Fruit fly (Drosophila melanogaster) Kc167 (cell line): ENCODE data around the gene Uev1A.

Experiments
- Myc ChIP-seq: fragments of >200 bp; optimal IDR thresholded peaks from 2 replicates; lab custom pipeline; 2017; ENCODE audit warnings: missing external identifiers
- Sin3A ChIP-seq: fragments of >200 bp; optimal IDR thresholded peaks from 2 replicates; lab custom pipeline; 2018; ENCODE audit warnings: missing external identifiers
- h ChIP-seq: fragments of >200 bp; optimal IDR thresholded peaks from 3 replicates; lab custom pipeline; 2018; ENCODE audit warnings: missing external identifiers
- insv ChIP-seq: fragments of >200 bp; optimal IDR thresholded peaks from 3 replicates; lab custom pipeline; 2018; ENCODE audit warnings: missing external identifiers
- psq ChIP-seq: fragments of >200 bp; optimal IDR thresholded peaks from 2 replicates; lab custom pipeline; 2017; ENCODE audit warnings: missing external identifiers

dm6 chr3L:5348987-5349386, 17.0 kb downstream of the Uev1A start:
- TF ChIP-seq insv (no peak), psq (no peak), Sin3A (lab: Kevin White, UChicago) (no peak), Myc (lab: Kevin White, UChicago) (no peak), h (lab: Kevin White, UChicago) (no peak)
